Worm (Caenorhabditis elegans) whole organism, L1 larva: ENCODE results near the gene F56D3.1.

Experiments used
- F16B12.6 ChIP-seq: fragments of 150-350 bp; optimal IDR thresholded peaks from 2 replicates; lab custom pipeline; 2014; ENCODE audit warnings: missing biosample characterization, missing genetic modification characterization
- Y116A8C.19 ChIP-seq: sonication (generic microtip); optimal IDR thresholded peaks from 2 replicates; lab custom pipeline; 2016; ENCODE audit warnings: missing compliant biosample characterization, missing genetic modification characterization, borderline replicate concordance
- alr-1 ChIP-seq: fragments of 200-800 bp; sonication (Bioruptor generic); optimal IDR thresholded peaks from 2 replicates; lab custom pipeline; 2018; ENCODE audit warnings: borderline replicate concordance, mild to moderate bottlenecking, missing genetic modification characterization, missing compliant biosample characterization
- blmp-1 ChIP-seq: fragments of 150-350 bp; optimal IDR thresholded peaks from 2 replicates; lab custom pipeline; 2014; ENCODE audit warnings: missing biosample characterization, missing genetic modification characterization
- ceh-63 ChIP-seq: fragments of 200-800 bp; sonication (Bioruptor generic); optimal IDR thresholded peaks from 2 replicates; lab custom pipeline; 2018; ENCODE audit warnings: mild to moderate bottlenecking, missing genetic modification characterization, missing compliant biosample characterization
- ceh-8 ChIP-seq: fragments of 200-800 bp; sonication (Bioruptor generic); optimal IDR thresholded peaks from 2 replicates; lab custom pipeline; 2018; ENCODE audit warnings: mild to moderate bottlenecking, missing genetic modification characterization, moderate library complexity, missing compliant biosample characterization
- ceh-82 ChIP-seq, 3 experiments: fragments of 150-350 bp in 1 of 3; sonication (generic microtip) in 2 of 3; optimal IDR thresholded peaks; 2 replicates each; lab custom pipeline; 2014 to 2017; ENCODE audit warnings: missing biosample characterization in 3 of 3, missing genetic modification characterization in 3 of 3
- ceh-90 ChIP-seq: sonication (generic microtip); optimal IDR thresholded peaks from 2 replicates; lab custom pipeline; 2016; ENCODE audit warnings: missing genetic modification characterization, missing compliant biosample characterization
- dpl-1 ChIP-seq, 3 experiments: fragments of 150-350 bp in 2 of 3; sonication (generic microtip) in 1 of 3; optimal IDR thresholded peaks; 2 replicates each; lab custom pipeline; 2014 to 2017; ENCODE audit warnings: missing biosample characterization in 3 of 3, missing genetic modification characterization in 3 of 3, missing genetic modification reagents in 3 of 3
- efl-1 ChIP-seq, 4 experiments: fragments of 150-350 bp; optimal IDR thresholded peaks in 3 of 4; peaks in 1 of 4; 1 replicate in 1 of 4; 2 replicates in 3 of 4; lab custom pipeline; 2014; ENCODE audit warnings: missing biosample characterization in 2 of 4, missing genetic modification characterization in 2 of 4, missing genetic modification reagents in 2 of 4
- elt-2 ChIP-seq: sonication (generic microtip); optimal IDR thresholded peaks from 2 replicates; lab custom pipeline; 2016; ENCODE audit warnings: missing genetic modification characterization, mild to moderate bottlenecking, inconsistent platforms, missing compliant biosample characterization, missing genetic modification reagents
- ets-5 ChIP-seq: fragments of 200-800 bp; sonication (Bioruptor generic); IDR thresholded peaks from 2 replicates; pipeline ENCODE4 v1.3.6; 2022; ENCODE audit warnings: missing genetic modification characterization, missing compliant biosample characterization
- fkh-4 ChIP-seq: sonication (generic microtip); optimal IDR thresholded peaks from 2 replicates; lab custom pipeline; 2016; ENCODE audit warnings: missing compliant biosample characterization, missing genetic modification characterization, borderline replicate concordance
- fos-1 ChIP-seq: fragments of 150-350 bp; optimal IDR thresholded peaks from 2 replicates; lab custom pipeline; 2014; ENCODE audit warnings: missing biosample characterization, missing genetic modification characterization
- grh-1 ChIP-seq: fragments of 200-800 bp; sonication (Bioruptor generic); IDR thresholded peaks from 2 replicates; pipeline ENCODE4 v1.3.6; 2022; ENCODE audit warnings: missing genetic modification reagents, missing genetic modification characterization, missing compliant biosample characterization
- hlh-4 ChIP-seq: sonication (generic microtip); optimal IDR thresholded peaks from 2 replicates; lab custom pipeline; 2016; ENCODE audit warnings: mild to moderate bottlenecking, missing genetic modification characterization, missing compliant biosample characterization
- hpl-2 ChIP-seq: fragments of 150-350 bp; optimal IDR thresholded peaks from 2 replicates; lab custom pipeline; 2014; ENCODE audit warnings: missing biosample characterization, missing genetic modification reagents, missing genetic modification characterization
- isw-1 ChIP-seq: fragments of 200-800 bp; sonication (Bioruptor generic); IDR thresholded peaks from 2 replicates; pipeline ENCODE4 v1.3.6; 2022; ENCODE audit warnings: missing genetic modification characterization, missing compliant biosample characterization
- jun-1 ChIP-seq: fragments of 150-350 bp; optimal IDR thresholded peaks from 2 replicates; lab custom pipeline; 2014; ENCODE audit warnings: missing biosample characterization, missing genetic modification reagents, missing genetic modification characterization
- lin-13 ChIP-seq: fragments of 150-350 bp; optimal IDR thresholded peaks from 2 replicates; lab custom pipeline; 2014; ENCODE audit warnings: missing biosample characterization, missing genetic modification reagents, missing genetic modification characterization
- lin-14 ChIP-seq: fragments of 200-800 bp; sonication (Bioruptor generic); optimal IDR thresholded peaks from 2 replicates; lab custom pipeline; 2018; ENCODE audit warnings: mild to moderate bottlenecking, missing genetic modification characterization, moderate library complexity, missing compliant biosample characterization
- lin-15B ChIP-seq: fragments of 150-350 bp; sonication (generic microtip); optimal IDR thresholded peaks from 3 replicates; lab custom pipeline; 2014; ENCODE audit warnings: missing biosample characterization, missing genetic modification characterization
- lin-35 ChIP-seq, 2 experiments: fragments of 150-350 bp; optimal IDR thresholded peaks; 2 replicates each; lab custom pipeline; 2014; ENCODE audit warnings: missing biosample characterization in 2 of 2, missing genetic modification characterization in 2 of 2, missing genetic modification reagents in 2 of 2
- lsy-2 ChIP-seq, 2 experiments: fragments of 150-350 bp; optimal IDR thresholded peaks; 2 replicates each; lab custom pipeline; 2014; ENCODE audit warnings: missing biosample characterization in 2 of 2, missing genetic modification characterization in 2 of 2
- mdl-1 ChIP-seq, 2 experiments: fragments of 150-350 bp; optimal IDR thresholded peaks; 2 replicates each; lab custom pipeline; 2014 to 2017; ENCODE audit warnings: missing biosample characterization in 2 of 2, missing genetic modification characterization in 2 of 2, inconsistent platforms in 1 of 2
- nhr-11 ChIP-seq: fragments of 150-350 bp; optimal IDR thresholded peaks from 2 replicates; lab custom pipeline; 2014; ENCODE audit warnings: missing biosample characterization, missing genetic modification characterization
- nhr-12 ChIP-seq: sonication (generic microtip); optimal IDR thresholded peaks from 2 replicates; lab custom pipeline; 2017; ENCODE audit warnings: missing biosample characterization, missing genetic modification characterization
- nhr-237 ChIP-seq: fragments of 150-350 bp; optimal IDR thresholded peaks from 2 replicates; lab custom pipeline; 2014; ENCODE audit warnings: missing biosample characterization, missing genetic modification characterization
- nhr-47 ChIP-seq: sonication (generic microtip); optimal IDR thresholded peaks from 2 replicates; lab custom pipeline; 2016; ENCODE audit warnings: mild to moderate bottlenecking, missing genetic modification characterization, moderate library complexity, missing compliant biosample characterization
- nhr-71 ChIP-seq: sonication (generic microtip); optimal IDR thresholded peaks from 2 replicates; lab custom pipeline; 2016; ENCODE audit warnings: mild to moderate bottlenecking, missing genetic modification characterization, moderate library complexity, missing compliant biosample characterization
- nhr-76 ChIP-seq: sonication (generic microtip); optimal IDR thresholded peaks from 2 replicates; lab custom pipeline; 2017; ENCODE audit warnings: missing biosample characterization, missing genetic modification characterization
- nhr-84 ChIP-seq: sonication (generic microtip); optimal IDR thresholded peaks from 2 replicates; lab custom pipeline; 2017; ENCODE audit warnings: missing biosample characterization, missing genetic modification characterization
- nhr-85 ChIP-seq: sonication (generic microtip); peaks from one replicate; lab custom pipeline; 2016; ENCODE audit warnings: missing genetic modification characterization, inconsistent platforms, missing compliant biosample characterization
- pax-3 ChIP-seq: fragments of 200-800 bp; sonication (Bioruptor generic); optimal IDR thresholded peaks from 2 replicates; lab custom pipeline; 2018; ENCODE audit warnings: mild to moderate bottlenecking, missing genetic modification characterization, moderate library complexity, missing compliant biosample characterization
- pqm-1 ChIP-seq: sonication (generic microtip); optimal IDR thresholded peaks from 3 replicates; lab custom pipeline; 2017; ENCODE audit warnings: missing biosample characterization, missing genetic modification characterization
- rnt-1 ChIP-seq: sonication (generic microtip); optimal IDR thresholded peaks from 2 replicates; lab custom pipeline; 2016; ENCODE audit warnings: mild to moderate bottlenecking, missing genetic modification characterization, moderate library complexity, missing compliant biosample characterization
- sup-37 ChIP-seq: fragments of 200-800 bp; sonication (Bioruptor generic); optimal IDR thresholded peaks from 2 replicates; lab custom pipeline; 2018; ENCODE audit warnings: mild to moderate bottlenecking, missing genetic modification characterization, missing compliant biosample characterization
- tbx-2 ChIP-seq: sonication (generic microtip); optimal IDR thresholded peaks from 2 replicates; lab custom pipeline; 2016; ENCODE audit warnings: missing genetic modification characterization, missing compliant biosample characterization
- unc-30 ChIP-seq: sonication (generic microtip); optimal IDR thresholded peaks from 2 replicates; lab custom pipeline; 2017; ENCODE audit warnings: missing biosample characterization, missing genetic modification characterization
- unc-86 ChIP-seq: sonication (generic microtip); optimal IDR thresholded peaks from 2 replicates; lab custom pipeline; 2016; ENCODE audit warnings: missing genetic modification characterization, missing compliant biosample characterization
- unc-98 ChIP-seq: fragments of 200-800 bp; sonication (Bioruptor generic); IDR thresholded peaks from 2 replicates; pipeline ENCODE4 v1.3.6; 2022; ENCODE audit warnings: missing genetic modification characterization, missing compliant biosample characterization
- xbp-1 ChIP-seq: sonication (generic microtip); optimal IDR thresholded peaks from 2 replicates; lab custom pipeline; 2016; ENCODE audit warnings: missing genetic modification characterization, missing compliant biosample characterization
- zag-1 ChIP-seq: fragments of 150-350 bp; optimal IDR thresholded peaks from 2 replicates; lab custom pipeline; 2014; ENCODE audit warnings: missing biosample characterization, missing genetic modification characterization

Gene F56D3.1

DNA sequence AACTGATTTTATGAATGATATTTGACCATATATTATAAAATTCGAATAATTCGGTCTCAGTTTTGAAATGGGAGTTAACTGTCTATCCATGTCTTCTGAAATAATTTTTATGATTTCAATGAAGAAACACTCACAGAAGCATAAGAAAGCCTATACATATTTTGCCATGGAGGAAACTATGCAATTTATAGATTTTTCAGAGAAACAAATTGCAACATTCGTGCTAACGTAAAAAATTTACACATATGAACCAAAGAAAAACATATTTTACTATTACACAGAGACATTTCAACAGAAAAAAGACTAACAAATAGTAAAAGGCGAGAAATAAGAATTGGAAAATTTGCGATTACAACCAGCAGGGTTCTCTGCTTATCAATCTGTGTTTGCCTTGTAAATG is 32.7 kb downstream of the F56D3.1 start, which contains the start of gene R03H10.7:
TSS of gene R03H10.7 (minus strand) at position 101 of the 400 bp plus-strand sequence.
- TF ChIP-seq F16B12.6 (tag; lab: Kevin White, UChicago) (no peak), fos-1 (tag; lab: Kevin White, UChicago) (no peak), unc-98 (GFP tag; lab: Robert Waterston, UW) (no peak), ceh-82 (tag; optimal IDR thresholded peaks at IDR 0.05; lab: Kevin White, UChicago) (no peak), lin-13 (GFP tag; lab: Kevin White, UChicago) (no peak), jun-1 (tag; lab: Kevin White, UChicago) (no peak), nhr-84 (tag; lab: Kevin White, UChicago) (no peak), xbp-1 (no peak), nhr-85 (tag; lab: Kevin White, UChicago) (peak; percentile 7), lin-35 (GFP tag; optimal IDR thresholded peaks at IDR 0.05; lab: Kevin White, UChicago) (no peak), nhr-47 (tag; lab: Kevin White, UChicago) (no peak), elt-2 (tag; lab: Kevin White, UChicago) (peak; percentile 13), lin-14 (no peak), fkh-4 (tag; lab: Kevin White, UChicago) (no peak), nhr-237 (tag; lab: Kevin White, UChicago) (no peak)

DNA sequence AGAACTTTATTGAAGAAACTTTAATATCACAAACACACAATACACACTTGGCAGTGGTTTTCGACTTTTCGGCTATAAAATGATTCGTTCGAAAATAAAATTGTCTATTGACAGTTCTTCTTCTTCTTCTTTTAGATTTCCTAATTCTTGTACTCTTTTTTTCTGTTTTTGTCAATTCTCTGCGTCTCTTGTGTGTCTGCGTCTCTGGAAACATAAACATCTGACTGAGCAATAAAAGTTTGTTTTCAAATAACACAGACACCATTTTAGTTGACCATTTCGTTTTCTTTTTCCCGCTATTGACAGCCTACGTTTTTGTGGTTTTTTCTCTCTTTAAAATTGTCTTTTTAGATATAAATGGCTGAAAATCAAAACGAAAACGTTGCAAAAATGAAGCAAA is 33.8 kb downstream of the F56D3.1 start, which contains the start of gene R03H10.1:
TSS of gene R03H10.1 (plus strand) at position 352 of the 400 bp plus-strand sequence.
- no peak for TF ChIP-seq unc-86 (tag; lab: Kevin White, UChicago)
- TF ChIP-seq efl-1 (optimal IDR thresholded peaks at IDR 0.05; lab: Kevin White, UChicago), result peak in 1 of 2 experiments; percentile 4
- no peak for TF ChIP-seq efl-1 (GFP tag; optimal IDR thresholded peaks at IDR 0.05 in 1 of 2; lab: Kevin White, UChicago)
- TF ChIP-seq hpl-2 (GFP tag; lab: Kevin White, UChicago), result no peak
- TF ChIP-seq lsy-2 (tag; optimal IDR thresholded peaks at IDR 0.05; lab: Kevin White, UChicago), result peak in 1 of 2 experiments; percentile 29
- TF ChIP-seq nhr-47 (tag; lab: Kevin White, UChicago), result no peak
- peak; percentile 60 for TF ChIP-seq lin-14
- peak; percentile 25 for TF ChIP-seq nhr-85 (tag; lab: Kevin White, UChicago)

DNA sequence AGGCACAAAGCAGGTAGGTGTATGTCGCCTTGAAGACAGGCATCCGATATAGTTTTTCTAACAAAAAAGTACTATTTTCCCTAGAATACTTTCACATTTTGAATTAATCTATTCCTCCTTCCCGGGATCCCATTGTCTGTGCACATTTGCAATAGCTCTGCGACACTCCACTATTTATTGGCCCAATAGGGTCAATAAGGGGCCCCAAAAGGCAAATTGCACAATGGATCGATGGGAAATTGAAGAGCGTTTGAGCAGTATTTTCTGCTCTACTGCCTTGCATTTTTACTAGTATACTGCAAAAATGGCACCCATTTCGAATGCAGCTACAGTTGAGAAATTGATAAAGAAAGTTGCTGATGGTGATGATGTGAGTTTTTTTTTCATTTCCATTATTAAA is 36.2 kb downstream of the F56D3.1 start, which contains the start of gene R03H10.11:
TSS of gene R03H10.11 (plus strand) at position 301 of the 400 bp plus-strand sequence.
- TF ChIP-seq hpl-2 (GFP tag; lab: Kevin White, UChicago) (no peak), ets-5 (GFP tag; lab: Robert Waterston, UW) (no peak), ceh-63 (no peak), Y116A8C.19 (tag; lab: Kevin White, UChicago) (no peak)

DNA sequence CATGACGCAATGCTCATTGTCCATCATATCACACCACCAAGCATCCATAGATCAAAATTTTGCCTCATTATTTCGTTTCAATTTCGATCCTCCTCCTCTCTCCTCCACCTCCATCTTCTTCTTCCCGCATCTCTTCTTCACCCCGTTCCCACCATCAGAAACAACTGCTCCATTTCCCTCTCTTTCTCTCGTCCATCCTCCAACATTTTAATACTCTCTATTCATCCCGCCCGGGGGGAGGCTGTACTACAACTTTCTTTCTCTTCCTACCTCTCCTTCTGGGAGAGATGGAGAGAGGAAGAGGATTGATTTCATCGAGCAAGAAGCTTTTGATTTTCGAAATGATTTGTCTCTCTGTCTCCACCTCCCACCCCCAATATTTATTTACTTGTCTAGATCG is 37.8 kb downstream of the F56D3.1 start:
- TF ChIP-seq hlh-4, result no peak
- TF ChIP-seq pqm-1, result no peak
- no peak for TF ChIP-seq nhr-76
- TF ChIP-seq lin-13 (GFP tag; lab: Kevin White, UChicago), result no peak
- no peak for TF ChIP-seq elt-2 (tag; lab: Kevin White, UChicago)
- TF ChIP-seq rnt-1 (tag; lab: Kevin White, UChicago), result peak; percentile 76
- TF ChIP-seq ceh-63, result no peak
- TF ChIP-seq alr-1 (tag; lab: Kevin White, UChicago), result no peak
- TF ChIP-seq sup-37 (GFP tag; lab: Kevin White, UChicago), result no peak
- no peak for TF ChIP-seq zag-1
- TF ChIP-seq dpl-1 (GFP tag; optimal IDR thresholded peaks at IDR 0.05; lab: Kevin White, UChicago), result peak in 1 of 3 experiments; percentile 0
- no peak for TF ChIP-seq mdl-1 (tag; optimal IDR thresholded peaks at IDR 0.05; lab: Kevin White, UChicago)
- TF ChIP-seq ceh-8 (GFP tag; lab: Kevin White, UChicago), result no peak
- TF ChIP-seq nhr-12, result no peak
- peak; percentile 73 for TF ChIP-seq nhr-71 (tag; lab: Kevin White, UChicago)
- TF ChIP-seq lin-15B (tag; lab: Kevin White, UChicago), result no peak
- TF ChIP-seq nhr-47 (tag; lab: Kevin White, UChicago), result no peak
- TF ChIP-seq ceh-90 (tag; lab: Kevin White, UChicago), result no peak
- TF ChIP-seq nhr-11 (tag; lab: Kevin White, UChicago), result no peak
- peak in 1 of 2 experiments; percentile 36 for TF ChIP-seq lsy-2 (tag; optimal IDR thresholded peaks at IDR 0.05; lab: Kevin White, UChicago)
- TF ChIP-seq grh-1 (GFP tag; lab: Robert Waterston, UW), result no peak
- TF ChIP-seq fos-1 (tag; lab: Kevin White, UChicago), result no peak
- TF ChIP-seq ets-5 (GFP tag; lab: Robert Waterston, UW), result no peak
- TF ChIP-seq pax-3 (tag; lab: Kevin White, UChicago), result no peak
- TF ChIP-seq hpl-2 (GFP tag; lab: Kevin White, UChicago), result no peak
- no peak for TF ChIP-seq blmp-1 (tag; lab: Kevin White, UChicago)
- no peak for TF ChIP-seq isw-1 (GFP tag; lab: Robert Waterston, UW)
- no peak for TF ChIP-seq nhr-85 (tag; lab: Kevin White, UChicago)
- no peak for TF ChIP-seq tbx-2 (tag; lab: Kevin White, UChicago)
- TF ChIP-seq unc-30 (tag; lab: Kevin White, UChicago), result no peak
- TF ChIP-seq efl-1 (optimal IDR thresholded peaks at IDR 0.05; lab: Kevin White, UChicago), result peak; percentile 25 to 32
- TF ChIP-seq efl-1 (GFP tag; optimal IDR thresholded peaks at IDR 0.05 in 1 of 2; lab: Kevin White, UChicago), result peak in 1 of 2 experiments; percentile 90
- TF ChIP-seq lin-35 (GFP tag; optimal IDR thresholded peaks at IDR 0.05; lab: Kevin White, UChicago), result no peak
